Worm (Caenorhabditis elegans) whole organism, midembryonic: ENCODE results near the gene F26F2.8.
"Not testable (repeated sequence)": the region's sequence is repeated elsewhere in the genome, so short reads cannot be mapped to it uniquely, and the experiment has no call there.

Source experiments
- T22C8.4 ChIP-seq: fragments of 200-800 bp; sonication (Bioruptor generic); IDR thresholded peaks from 2 replicates; pipeline ENCODE4 v1.3.6; 2022; ENCODE audit warnings: missing genetic modification characterization, missing compliant biosample characterization
- cog-1 ChIP-seq: sonication (generic microtip); optimal IDR thresholded peaks from 2 replicates; lab custom pipeline; 2016; ENCODE audit warnings: missing genetic modification characterization, missing compliant biosample characterization
- flt-1 ChIP-seq: fragments of 200-800 bp; sonication (Bioruptor generic); IDR thresholded peaks from 2 replicates; pipeline ENCODE4 v1.3.6; 2022; ENCODE audit warnings: missing genetic modification characterization, missing compliant biosample characterization
- klf-2 ChIP-seq: fragments of 200-800 bp; sonication (Bioruptor generic); conservative IDR thresholded peaks from 2 replicates; pipeline ENCODE4 v1.3.6; 2022; ENCODE audit warnings: missing genetic modification reagents, missing genetic modification characterization, missing compliant biosample characterization
- med-1 ChIP-seq: sonication (generic microtip); optimal IDR thresholded peaks from 2 replicates; lab custom pipeline; 2017; ENCODE audit warnings: missing genetic modification characterization, mild to moderate bottlenecking, missing compliant biosample characterization, antibody characterized with exemption, missing genetic modification reagents; ENCODE audit not compliant: insufficient read depth
- ref-1 ChIP-seq: fragments of 200-800 bp; sonication (Bioruptor generic); conservative IDR thresholded peaks from 2 replicates; pipeline ENCODE4 v1.3.6; 2022; ENCODE audit warnings: missing genetic modification reagents, missing genetic modification characterization, missing compliant biosample characterization
- tab-1 ChIP-seq: fragments of 200-800 bp; sonication (Bioruptor generic); IDR thresholded peaks from 2 replicates; pipeline ENCODE4 v1.3.6; 2022; ENCODE audit warnings: missing genetic modification characterization, missing compliant biosample characterization
- ztf-23 ChIP-seq: fragments of 200-800 bp; sonication (Bioruptor generic); IDR thresholded peaks from 2 replicates; pipeline ENCODE4 v1.3.6; 2022; ENCODE audit warnings: missing genetic modification reagents, missing genetic modification characterization, missing compliant biosample characterization
- ztf-29 ChIP-seq: fragments of 200-800 bp; sonication (Bioruptor generic); IDR thresholded peaks from 2 replicates; pipeline ENCODE4 v1.3.6; 2022; ENCODE audit warnings: missing genetic modification reagents, missing genetic modification characterization, missing compliant biosample characterization

Gene F26F2.8

ce11 chrV:20552971-20553370 lies 26.4 kb upstream of the F26F2.8 start, which contains the start of gene vmo-1:
Gene vmo-1, minus strand, starts transcription at chrV:20553071.
- TF ChIP-seq med-1 (no peak), klf-2 (no peak), ztf-29 (no peak), T22C8.4 (GFP tag; lab: Robert Waterston, UW) (no peak), flt-1 (GFP tag; lab: Robert Waterston, UW) (no peak), ztf-23 (GFP tag; lab: Robert Waterston, UW) (no peak), tab-1 (GFP tag; lab: Robert Waterston, UW) (no peak), ref-1 (no peak)

- TF ChIP-seq flt-1 (GFP tag; lab: Robert Waterston, UW) (no peak), ztf-29 (no peak), klf-2 (no peak), ref-1 (no peak), cog-1 (no peak), tab-1 (GFP tag; lab: Robert Waterston, UW) (no peak), T22C8.4 (GFP tag; lab: Robert Waterston, UW) (no peak), ztf-23 (GFP tag; lab: Robert Waterston, UW) (no peak), med-1 (no peak)
Observed at ce11 chrV:20555120-20555519, 24.2 kb upstream of the F26F2.8 start, which contains the start of gene Y38H6C.21. Gene Y38H6C.21, minus strand, starts transcription at chrV:20555267.

- no peak for TF ChIP-seq tab-1 (GFP tag; lab: Robert Waterston, UW)
- TF ChIP-seq cog-1, result no peak
- no peak for TF ChIP-seq flt-1 (GFP tag; lab: Robert Waterston, UW)
- TF ChIP-seq ztf-23 (GFP tag; lab: Robert Waterston, UW), result no peak
- TF ChIP-seq klf-2, result no peak
- no peak for TF ChIP-seq ref-1
- no peak for TF ChIP-seq ztf-29
- no peak for TF ChIP-seq med-1
- TF ChIP-seq T22C8.4 (GFP tag; lab: Robert Waterston, UW), result no peak
Observed at ce11 chrV:20556260-20556659, 23.1 kb upstream of the F26F2.8 start, which contains the start of gene Y38H6C.23. Gene Y38H6C.23, minus strand, starts transcription at chrV:20556360.

ce11 chrV:20558270-20558669 lies 21.1 kb upstream of the F26F2.8 start, which contains the start of gene abf-4:
Gene abf-4, minus strand, starts transcription at chrV:20558370.
- TF ChIP-seq T22C8.4 (GFP tag; lab: Robert Waterston, UW) (no peak), cog-1 (no peak), ztf-29 (no peak), ref-1 (no peak), tab-1 (GFP tag; lab: Robert Waterston, UW) (no peak), flt-1 (GFP tag; lab: Robert Waterston, UW) (no peak), ztf-23 (GFP tag; lab: Robert Waterston, UW) (no peak), med-1 (no peak), klf-2 (no peak)

ce11 chrV:20561795-20562194 lies 17.6 kb upstream of the F26F2.8 start, which contains the start of gene F26F2.1:
Gene F26F2.1, minus strand, starts transcription at chrV:20561895.
- TF ChIP-seq cog-1 (no peak), flt-1 (GFP tag; lab: Robert Waterston, UW) (no peak), klf-2 (no peak)

- TF ChIP-seq ztf-29; T22C8.4 (GFP tag; lab: Robert Waterston, UW); ref-1: not testable (repeated sequence)
Observed at ce11 chrV:20564054-20564453, 15.3 kb upstream of the F26F2.8 start, which contains the start of gene F26F2.13. Gene F26F2.13, plus strand, starts transcription at chrV:20564354.

ce11 chrV:20566454-20566853 lies 12.9 kb upstream of the F26F2.8 start, which contains the start of gene F26F2.3:
Gene F26F2.3, minus strand, starts transcription at chrV:20566554.
- TF ChIP-seq tab-1 (GFP tag; lab: Robert Waterston, UW) (no peak), ztf-23 (GFP tag; lab: Robert Waterston, UW) (no peak), ref-1 (no peak), klf-2 (no peak), T22C8.4 (GFP tag; lab: Robert Waterston, UW) (no peak), cog-1 (no peak), med-1 (no peak), flt-1 (GFP tag; lab: Robert Waterston, UW) (no peak), ztf-29 (no peak)

- not testable (repeated sequence) for TF ChIP-seq T22C8.4 (GFP tag; lab: Robert Waterston, UW); tab-1 (GFP tag; lab: Robert Waterston, UW); ztf-29
Observed at ce11 chrV:20568995-20569394, 10.4 kb upstream of the F26F2.8 start, which contains the start of gene F26F2.4. Gene F26F2.4, plus strand, starts transcription at chrV:20569295.

ce11 chrV:20573392-20573791 lies 6.0 kb upstream of the F26F2.8 start, which contains the start of gene F26F2.5:
Gene F26F2.5, plus strand, starts transcription at chrV:20573692.
- TF ChIP-seq klf-2 (no peak), flt-1 (GFP tag; lab: Robert Waterston, UW) (no peak), ref-1 (no peak), tab-1 (GFP tag; lab: Robert Waterston, UW) (no peak), T22C8.4 (GFP tag; lab: Robert Waterston, UW) (no peak), ztf-23 (GFP tag; lab: Robert Waterston, UW) (no peak), med-1 (no peak), ztf-29 (no peak), cog-1 (no peak)

- TF ChIP-seq ztf-23 (GFP tag; lab: Robert Waterston, UW) (no peak), ztf-29 (no peak), T22C8.4 (GFP tag; lab: Robert Waterston, UW) (no peak)
Observed at ce11 chrV:20574314-20574713, 5.0 kb upstream of the F26F2.8 start, which contains the start of gene clec-263. Gene clec-263, plus strand, starts transcription at chrV:20574614.

- no peak for TF ChIP-seq flt-1 (GFP tag; lab: Robert Waterston, UW)
- no peak for TF ChIP-seq ref-1
- no peak for TF ChIP-seq cog-1
- TF ChIP-seq ztf-29, result no peak
- TF ChIP-seq T22C8.4 (GFP tag; lab: Robert Waterston, UW), result no peak
- no peak for TF ChIP-seq tab-1 (GFP tag; lab: Robert Waterston, UW)
- no peak for TF ChIP-seq ztf-23 (GFP tag; lab: Robert Waterston, UW)
- TF ChIP-seq med-1, result no peak
- no peak for TF ChIP-seq klf-2
Observed at ce11 chrV:20574872-20575271, 4.5 kb upstream of the F26F2.8 start.
